Worm (Caenorhabditis elegans) whole organism, L1 larva: ENCODE data around the gene syf-3.

Source experiments
- ama-1 ChIP-seq: fragments of 150-350 bp; optimal IDR thresholded peaks from 2 replicates; lab custom pipeline; 2014
- blmp-1 ChIP-seq: fragments of 150-350 bp; optimal IDR thresholded peaks from 2 replicates; lab custom pipeline; 2014; ENCODE audit warnings: missing biosample characterization, missing genetic modification characterization
- fos-1 ChIP-seq: fragments of 150-350 bp; optimal IDR thresholded peaks from 2 replicates; lab custom pipeline; 2014; ENCODE audit warnings: missing biosample characterization, missing genetic modification characterization
- nhr-12 ChIP-seq: sonication (generic microtip); optimal IDR thresholded peaks from 2 replicates; lab custom pipeline; 2017; ENCODE audit warnings: missing biosample characterization, missing genetic modification characterization
- nhr-28 ChIP-seq: fragments of 150-350 bp; optimal IDR thresholded peaks from 2 replicates; lab custom pipeline; 2014; ENCODE audit warnings: missing biosample characterization, missing genetic modification characterization
- nhr-76 ChIP-seq: sonication (generic microtip); optimal IDR thresholded peaks from 2 replicates; lab custom pipeline; 2017; ENCODE audit warnings: missing biosample characterization, missing genetic modification characterization
- pag-3 ChIP-seq: sonication (generic microtip); optimal IDR thresholded peaks from 2 replicates; lab custom pipeline; 2017; ENCODE audit warnings: missing genetic modification characterization, mild to moderate bottlenecking, missing compliant biosample characterization, antibody characterized with exemption, borderline replicate concordance; ENCODE audit not compliant: insufficient read depth
- snpc-4 ChIP-seq: fragments of 150-350 bp; optimal IDR thresholded peaks from 2 replicates; lab custom pipeline; 2014; ENCODE audit warnings: missing biosample characterization, missing genetic modification characterization
- unc-30 ChIP-seq: sonication (generic microtip); optimal IDR thresholded peaks from 2 replicates; lab custom pipeline; 2017; ENCODE audit warnings: missing biosample characterization, missing genetic modification characterization
- vab-15 ChIP-seq: sonication (generic microtip); optimal IDR thresholded peaks from 2 replicates; lab custom pipeline; 2017; ENCODE audit warnings: missing genotype, mild to moderate bottlenecking, missing genetic modification characterization, missing compliant biosample characterization
- zag-1 ChIP-seq: fragments of 150-350 bp; optimal IDR thresholded peaks from 2 replicates; lab custom pipeline; 2014; ENCODE audit warnings: missing biosample characterization, missing genetic modification characterization

DNA sequence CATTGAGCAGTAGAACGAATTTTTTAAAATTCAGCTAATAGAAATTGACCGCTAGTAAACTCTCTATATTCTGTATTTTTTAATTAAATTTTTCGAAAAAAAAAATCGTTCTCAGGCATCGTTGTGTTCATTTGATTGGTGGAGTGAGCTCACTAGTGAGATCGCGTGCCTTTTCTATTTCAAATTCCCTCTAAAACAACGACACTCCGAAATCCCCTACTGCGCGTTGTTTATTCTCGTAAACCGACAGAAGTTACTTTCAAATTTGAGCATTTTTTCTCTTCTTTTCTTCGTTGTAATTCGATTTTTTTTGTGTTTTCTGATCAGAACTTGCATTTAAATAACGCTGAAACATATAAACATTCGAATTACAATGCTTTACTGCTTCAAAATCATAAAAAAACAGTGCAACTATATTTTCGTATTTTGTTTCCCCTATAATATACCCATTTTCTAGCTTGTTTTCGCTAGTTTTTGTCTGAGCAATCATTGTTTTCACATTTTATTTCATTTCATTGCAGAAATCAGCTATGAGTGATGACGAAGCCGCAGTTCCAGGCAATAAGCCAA is at the start of gene syf-3:
- TF ChIP-seq nhr-28 (tag; lab: Kevin White, UChicago) (no peak), unc-30 (tag; lab: Kevin White, UChicago) (no peak), vab-15 (tag; lab: Kevin White, UChicago) (peak; percentile 25), fos-1 (tag; lab: Kevin White, UChicago) (peak; percentile 36), blmp-1 (tag; lab: Kevin White, UChicago) (no peak), nhr-12 (no peak), nhr-76 (tag; lab: Kevin White, UChicago) (no peak), ama-1 (lab: Kevin White, UChicago) (no peak), pag-3 (tag; lab: Kevin White, UChicago) (no peak), zag-1 (tag; lab: Kevin White, UChicago) (no peak), snpc-4 (tag; lab: Kevin White, UChicago) (peak; percentile 38)
